Worm (Caenorhabditis elegans) whole organism, mixed stage, embryonic: ENCODE results near the gene F56D6.19.
A peak's percentile ranks its signal among the peaks of the same experiment; 100 is the strongest.

Experiments
- ceh-43 ChIP-seq: fragments of 200-800 bp; sonication (Bioruptor generic); optimal IDR thresholded peaks from 2 replicates; lab custom pipeline; 2018; ENCODE audit warnings: mild to moderate bottlenecking, missing genetic modification characterization, moderate library complexity, missing compliant biosample characterization
- ceh-83 ChIP-seq: fragments of 200-800 bp; sonication (Bioruptor generic); optimal IDR thresholded peaks from 2 replicates; lab custom pipeline; 2018; ENCODE audit warnings: mild to moderate bottlenecking, missing genetic modification characterization, missing compliant biosample characterization
- ces-1 ChIP-seq: fragments of 150-350 bp; optimal IDR thresholded peaks from 2 replicates; lab custom pipeline; 2014; ENCODE audit warnings: missing biosample characterization, missing genetic modification reagents, missing genetic modification characterization
- elt-3 ChIP-seq: fragments of 150-350 bp; optimal IDR thresholded peaks from 2 replicates; lab custom pipeline; 2014; ENCODE audit warnings: missing biosample characterization, missing genetic modification characterization
- flh-1 ChIP-seq: fragments of 200-800 bp; sonication (Bioruptor generic); optimal IDR thresholded peaks from 2 replicates; lab custom pipeline; 2018; ENCODE audit warnings: mild to moderate bottlenecking, missing genetic modification characterization, moderate library complexity, missing compliant biosample characterization
- mep-1 ChIP-seq: fragments of 150-350 bp; optimal IDR thresholded peaks from 2 replicates; lab custom pipeline; 2017; ENCODE audit warnings: missing biosample characterization, missing genetic modification reagents, missing genetic modification characterization, inconsistent platforms
- nhr-12 ChIP-seq: fragments of 150-350 bp; optimal IDR thresholded peaks from 2 replicates; lab custom pipeline; 2014; ENCODE audit warnings: missing biosample characterization, missing genetic modification characterization
- nhr-28 ChIP-seq: fragments of 150-350 bp; optimal IDR thresholded peaks from 2 replicates; lab custom pipeline; 2014; ENCODE audit warnings: missing biosample characterization, missing genetic modification characterization
- nhr-76 ChIP-seq: sonication (generic microtip); optimal IDR thresholded peaks from 2 replicates; lab custom pipeline; 2017; ENCODE audit warnings: missing biosample characterization, missing genetic modification characterization
- unc-62 ChIP-seq: fragments of 150-350 bp; optimal IDR thresholded peaks from 2 replicates; lab custom pipeline; 2014; ENCODE audit warnings: missing biosample characterization, missing genetic modification reagents, missing genetic modification characterization
- zip-8 ChIP-seq: fragments of 150-350 bp; optimal IDR thresholded peaks from 2 replicates; lab custom pipeline; 2014; ENCODE audit warnings: missing biosample characterization, missing genetic modification characterization

- TF ChIP-seq unc-62 (GFP tag; lab: Kevin White, UChicago) (no peak), zip-8 (no peak), mep-1 (tag; lab: Kevin White, UChicago) (no peak), nhr-28 (tag; lab: Kevin White, UChicago) (no peak), ceh-43 (GFP tag; lab: Kevin White, UChicago) (no peak), nhr-76 (tag; lab: Kevin White, UChicago) (no peak), elt-3 (tag; lab: Kevin White, UChicago) (no peak), ceh-83 (peak; percentile 34), nhr-12 (tag; lab: Kevin White, UChicago) (no peak), ces-1 (GFP tag; lab: Kevin White, UChicago) (no peak), flh-1 (no peak)
These were observed 40.1 kb upstream of the F56D6.19 start for ce11 chrIV:3874417-3874816.
